Worm (Caenorhabditis elegans): Measurements from ENCODE around the gene F16B4.7.

The F16B4.7 gene

DNA sequence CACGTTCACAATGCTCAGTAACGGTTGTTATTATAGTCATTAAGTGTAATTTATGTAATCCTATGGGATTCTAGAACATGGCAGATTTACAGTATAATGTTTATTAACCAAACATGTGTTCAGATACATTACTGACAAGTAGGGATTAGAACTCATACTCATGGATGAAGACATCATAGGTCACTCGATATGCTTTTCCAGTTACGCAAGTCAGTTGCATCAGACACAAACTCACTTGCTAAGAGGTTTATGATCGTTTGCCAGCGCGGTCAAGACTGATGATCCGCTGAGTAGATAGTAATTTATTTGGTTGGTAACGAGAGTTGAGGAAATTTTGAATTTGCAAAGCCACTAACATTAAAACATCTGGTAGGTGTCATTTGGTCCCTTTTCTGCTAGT lies 10.9 kb upstream of the F16B4.7 start:
- TF ChIP-seq sptf-2 (GFP tag; optimal IDR thresholded peaks at IDR 0.05) (no peak), B0035.1 (tag; optimal IDR thresholded peaks at IDR 0.05) (no peak), ztf-25 (GFP tag; IDR thresholded peaks at IDR 0.05) (no peak), madf-8 (GFP tag; conservative IDR thresholded peaks at IDR 0.05) (no peak), aptf-3 (GFP tag; IDR thresholded peaks at IDR 0.05) (no peak), rcor-1 (GFP tag; IDR thresholded peaks at IDR 0.05) (no peak), nhr-80 (tag; optimal IDR thresholded peaks at IDR 0.05) (no peak), nhr-90 (tag; optimal IDR thresholded peaks at IDR 0.05) (no peak), ztf-18 (tag; optimal IDR thresholded peaks at IDR 0.05) (no peak), athp-1 (tag; optimal IDR thresholded peaks at IDR 0.05) (no peak), mes-4 (tag; optimal IDR thresholded peaks at IDR 0.05) (no peak), hmg-20 (GFP tag; IDR thresholded peaks at IDR 0.05) (no peak), madf-10 (tag; optimal IDR thresholded peaks at IDR 0.05) (no peak), ztf-26 (tag; optimal IDR thresholded peaks at IDR 0.05) (no peak), ztf-3 (GFP tag; optimal IDR thresholded peaks at IDR 0.05) (no peak), nhr-179 (tag; optimal IDR thresholded peaks at IDR 0.05) (no peak)

ce11 chrV:1575493-1576084 lies 9.9 kb upstream of the F16B4.7 start:
- TF ChIP-seq sdz-38 (tag; optimal IDR thresholded peaks at IDR 0.05) (no peak), snpc-1.1 (tag; optimal IDR thresholded peaks at IDR 0.05; ENCODE audit: insufficient read depth) (no peak), F39B2.1 (GFP tag; IDR thresholded peaks at IDR 0.05) (no peak), C17E4.6 (GFP tag; IDR thresholded peaks at IDR 0.05) (no peak), F22D6.2 (tag; optimal IDR thresholded peaks at IDR 0.05) (no peak), T26A5.8 (tag; optimal IDR thresholded peaks at IDR 0.05) (no peak), nhr-120 (GFP tag; IDR thresholded peaks at IDR 0.05) (no peak), Y95B8A.8 (GFP tag; IDR thresholded peaks at IDR 0.05) (no peak), xnd-1 (tag; optimal IDR thresholded peaks at IDR 0.05) (no peak), B0336.3 (GFP tag; IDR thresholded peaks at IDR 0.05) (no peak)

DNA sequence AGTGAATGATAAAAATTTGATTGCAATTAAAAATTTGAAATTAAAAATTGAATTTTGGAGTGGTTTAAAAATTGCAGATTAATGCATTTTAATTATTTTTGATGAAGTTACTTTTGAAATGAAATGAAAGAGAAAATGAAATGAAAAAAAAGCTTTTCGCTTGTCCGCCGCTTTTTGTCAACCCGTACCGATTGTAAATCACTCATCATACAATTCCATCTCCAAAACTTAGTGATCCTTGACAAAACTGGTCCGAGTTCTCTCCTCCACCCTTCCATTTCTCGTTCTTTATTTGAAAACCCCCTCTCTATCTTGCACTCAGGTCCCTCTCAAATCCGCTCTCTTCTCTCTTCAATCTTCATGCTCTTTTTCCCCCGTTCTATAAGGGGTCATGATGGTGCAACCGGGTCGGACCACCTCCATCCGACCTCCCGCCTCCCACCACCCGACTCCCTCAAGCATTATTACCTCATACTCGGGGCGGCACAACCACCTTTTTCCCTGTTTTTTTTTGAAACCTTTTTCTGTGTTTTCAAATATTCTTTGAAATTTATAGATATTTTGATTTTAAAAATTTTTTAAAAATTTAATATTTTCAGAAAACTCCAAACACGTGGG lies 8.3 kb upstream of the F16B4.7 start:
- TF ChIP-seq ztf-26 (tag; optimal IDR thresholded peaks at IDR 0.05) (no peak), zfh-2 (GFP tag; conservative IDR thresholded peaks at IDR 0.05) (0 out of 2 replicates have a peak, but pooled peaks have one; percentile 26)

ce11 chrV:1578572-1579230 lies 6.8 kb upstream of the F16B4.7 start:
- no peak for TF ChIP-seq nhr-80 (tag; optimal IDR thresholded peaks at IDR 0.05)
- TF ChIP-seq F57A8.1 (GFP tag; optimal IDR thresholded peaks at IDR 0.05): no peak
- no peak for TF ChIP-seq madf-3 (GFP tag; IDR thresholded peaks at IDR 0.05)
- TF ChIP-seq tbp1 (GFP tag; optimal IDR thresholded peaks at IDR 0.05): no peak
- TF ChIP-seq Y95B8A.8 (GFP tag; IDR thresholded peaks at IDR 0.05): no peak
- no peak for TF ChIP-seq ztf-3 (GFP tag; optimal IDR thresholded peaks at IDR 0.05)
- no peak for TF ChIP-seq Y56A3A.18 (GFP tag; IDR thresholded peaks at IDR 0.05)
- TF ChIP-seq zfh-2 (GFP tag; conservative IDR thresholded peaks at IDR 0.05): no peak
- no peak for TF ChIP-seq B0336.3 (GFP tag; IDR thresholded peaks at IDR 0.05)
- no peak for TF ChIP-seq unc-62 (GFP tag; optimal IDR thresholded peaks at IDR 0.05)
- no peak for TF ChIP-seq bed-1 (GFP tag; IDR thresholded peaks at IDR 0.05)
- TF ChIP-seq attf-5 (GFP tag; optimal IDR thresholded peaks at IDR 0.05): no peak
- no peak for TF ChIP-seq efl-1 (GFP tag; optimal IDR thresholded peaks at IDR 0.05)
- TF ChIP-seq sptf-2 (GFP tag; optimal IDR thresholded peaks at IDR 0.05): no peak
- no peak for TF ChIP-seq ztf-28 (GFP tag; IDR thresholded peaks at IDR 0.05)
- no peak for TF ChIP-seq mxl-1 (tag; optimal IDR thresholded peaks at IDR 0.05)
- no peak for TF ChIP-seq snpc-1.1 (tag; optimal IDR thresholded peaks at IDR 0.05; ENCODE audit: insufficient read depth)
- no peak for TF ChIP-seq madf-8 (GFP tag; conservative IDR thresholded peaks at IDR 0.05)

Data from whole organism, young adult.